Worm (Caenorhabditis elegans) whole organism, L2 larva: Measurements from ENCODE around the gene fipr-6.

Experiments
- C34F6.9 ChIP-seq: fragments of 150-350 bp; optimal IDR thresholded peaks from 2 replicates; lab custom pipeline; 2014; ENCODE audit warnings: missing biosample characterization, missing genetic modification characterization
- F13H6.1 ChIP-seq: sonication (generic microtip); optimal IDR thresholded peaks from 2 replicates; lab custom pipeline; 2016; ENCODE audit warnings: missing genetic modification characterization, missing compliant biosample characterization
- R02D3.7 ChIP-seq: fragments of 150-350 bp; optimal IDR thresholded peaks from 2 replicates; lab custom pipeline; 2014; ENCODE audit warnings: missing biosample characterization, missing genetic modification characterization
- ZK546.5 ChIP-seq: sonication (generic microtip); optimal IDR thresholded peaks from 2 replicates; lab custom pipeline; 2017; ENCODE audit warnings: missing biosample characterization, missing genetic modification characterization
- crh-2 ChIP-seq: sonication (generic microtip); optimal IDR thresholded peaks from 2 replicates; lab custom pipeline; 2017; ENCODE audit warnings: missing biosample characterization, missing genetic modification characterization
- fos-1 ChIP-seq: fragments of 150-350 bp; optimal IDR thresholded peaks from 2 replicates; lab custom pipeline; 2014; ENCODE audit warnings: missing biosample characterization, missing genetic modification characterization
- lin-11 ChIP-seq: fragments of 150-350 bp; sonication (generic microtip); optimal IDR thresholded peaks from 2 replicates; lab custom pipeline; 2014; ENCODE audit warnings: missing biosample characterization, missing genetic modification characterization, inconsistent platforms, mixed read lengths
- mab-5 ChIP-seq: fragments of 150-350 bp; optimal IDR thresholded peaks from 2 replicates; lab custom pipeline; 2014; ENCODE audit warnings: missing biosample characterization, missing genetic modification characterization
- mdl-1 ChIP-seq, 2 experiments: fragments of 150-350 bp in 1 of 2; sonication (generic microtip) in 1 of 2; optimal IDR thresholded peaks; 2 replicates each; lab custom pipeline; 2017; ENCODE audit warnings: missing biosample characterization in 2 of 2, missing genetic modification characterization in 2 of 2
- nhr-11 ChIP-seq: fragments of 150-350 bp; optimal IDR thresholded peaks from 2 replicates; lab custom pipeline; 2014; ENCODE audit warnings: missing biosample characterization, missing genetic modification characterization
- skn-1 ChIP-seq: sonication (generic microtip); optimal IDR thresholded peaks from 2 replicates; lab custom pipeline; 2017; ENCODE audit warnings: missing biosample characterization, missing genetic modification characterization
- unc-39 ChIP-seq: fragments of 150-350 bp; optimal IDR thresholded peaks from 2 replicates; lab custom pipeline; 2014; ENCODE audit warnings: missing biosample characterization, missing genetic modification characterization
- unc-62 ChIP-seq: fragments of 150-350 bp; optimal IDR thresholded peaks from 2 replicates; lab custom pipeline; 2014; ENCODE audit warnings: missing biosample characterization, missing genetic modification reagents, missing genetic modification characterization
- zag-1 ChIP-seq: fragments of 150-350 bp; optimal IDR thresholded peaks from 2 replicates; lab custom pipeline; 2014; ENCODE audit warnings: missing biosample characterization, missing genetic modification characterization

DNA sequence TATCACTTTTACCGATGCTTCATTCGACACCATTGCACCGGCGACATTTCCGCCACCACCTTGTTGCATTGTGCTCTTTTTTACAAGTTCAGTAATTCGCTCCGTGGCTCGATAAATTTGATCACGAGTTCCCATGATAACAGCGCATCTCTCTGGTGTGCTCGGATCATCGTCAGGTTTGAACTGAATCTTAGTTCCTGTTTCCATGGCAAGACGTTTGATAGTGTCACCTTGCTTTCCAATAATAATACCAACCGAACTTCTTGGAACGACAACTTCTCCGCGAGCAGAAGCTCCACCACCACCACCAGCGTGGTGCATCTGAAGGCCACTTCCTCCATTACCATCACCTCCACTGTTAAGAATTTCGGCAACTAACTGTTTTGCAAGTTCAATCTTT, 6.1 kb downstream of the fipr-6 start:
- no peak for TF ChIP-seq lin-11 (tag; lab: Kevin White, UChicago)
- TF ChIP-seq skn-1 (tag; lab: Kevin White, UChicago), result no peak
- no peak for TF ChIP-seq F13H6.1 (tag; lab: Kevin White, UChicago)
- no peak for TF ChIP-seq fos-1
- no peak for TF ChIP-seq nhr-11 (tag; lab: Kevin White, UChicago)
- no peak for TF ChIP-seq crh-2 (tag; lab: Kevin White, UChicago)
- no peak for TF ChIP-seq R02D3.7 (tag; lab: Kevin White, UChicago)
- no peak for TF ChIP-seq mab-5 (tag; lab: Kevin White, UChicago)
- no peak for TF ChIP-seq ZK546.5 (tag; lab: Kevin White, UChicago)
- no peak for TF ChIP-seq zag-1
- no peak for TF ChIP-seq unc-62 (GFP tag; lab: Kevin White, UChicago)
- no peak for TF ChIP-seq C34F6.9
- TF ChIP-seq unc-39, result no peak
- TF ChIP-seq mdl-1 (tag; optimal IDR thresholded peaks at IDR 0.05; lab: Kevin White, UChicago), result no peak
